Fruit fly (Drosophila melanogaster): ENCODE data around the gene Ir7c.

DNA sequence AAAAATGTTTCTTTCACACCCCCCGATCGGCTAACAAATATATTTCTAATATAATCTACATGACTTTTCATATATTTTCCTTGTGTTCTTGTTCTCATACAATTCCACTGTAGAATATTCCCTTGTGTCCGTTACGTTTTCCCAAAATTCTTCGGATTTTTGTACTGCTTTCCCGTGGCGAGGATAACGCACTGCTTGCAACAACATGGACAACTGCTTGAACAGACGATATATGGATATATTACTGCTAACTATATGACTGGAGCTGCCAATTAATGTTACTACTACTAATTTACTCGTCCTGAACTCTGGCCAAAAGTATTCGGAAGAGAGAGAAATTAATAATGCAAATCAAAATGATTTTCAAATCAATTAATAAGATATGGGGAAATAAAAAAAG lies 50.7 kb downstream of the Ir7c start:
- TF ChIP-seq EcR (GFP tag; optimal IDR thresholded peaks at IDR 0.05) (no peak), Dll (optimal IDR thresholded peaks at IDR 0.05) (no peak), usp (GFP tag; optimal IDR thresholded peaks at IDR 0.05) (no peak), pan (optimal IDR thresholded peaks at IDR 0.05) (no peak), psq (optimal IDR thresholded peaks at IDR 0.05) (no peak)

Measured in whole organism.